Fruit fly (Drosophila melanogaster) whole organism, embryonic: ENCODE measurements around the gene Ifrd1.
A peak's percentile ranks its signal among the peaks of the same experiment; 100 is the strongest.

Experiments used
- CG10462 ChIP-seq: fragments of 200-800 bp; sonication (Bioruptor generic); optimal IDR thresholded peaks from 2 replicates; lab custom pipeline; 2016; ENCODE audit warnings: missing biosample characterization, missing genetic modification characterization
- CG10543 ChIP-seq: fragments of 200-800 bp; sonication (Bioruptor generic); optimal IDR thresholded peaks from 3 replicates; lab custom pipeline; 2017; ENCODE audit warnings: missing biosample characterization, mild to moderate bottlenecking, missing genetic modification characterization, moderate library complexity
- CG11398 ChIP-seq: fragments of 200-800 bp; sonication (Bioruptor generic); optimal IDR thresholded peaks from 2 replicates; lab custom pipeline; 2016; ENCODE audit warnings: missing biosample characterization, missing genetic modification characterization
- CG11456 ChIP-seq: fragments of 200-800 bp; sonication (Bioruptor generic); IDR thresholded peaks from 3 replicates; pipeline ENCODE4 v1.3.6; 2022; ENCODE audit warnings: missing biosample characterization, missing genetic modification characterization
- CG12659 ChIP-seq: fragments of 200-800 bp; sonication (Bioruptor generic); optimal IDR thresholded peaks from 3 replicates; lab custom pipeline; 2017; ENCODE audit warnings: mild to moderate bottlenecking, missing biosample characterization, missing genetic modification reagents, missing genetic modification characterization
- CG14710 ChIP-seq: fragments of 200-800 bp; sonication (Bioruptor generic); optimal IDR thresholded peaks from 3 replicates; lab custom pipeline; 2019; ENCODE audit warnings: missing biosample characterization, mild to moderate bottlenecking, missing genetic modification characterization, moderate library complexity
- CG15011 ChIP-seq: fragments of 200-800 bp; sonication (Bioruptor generic); optimal IDR thresholded peaks from 3 replicates; lab custom pipeline; 2018; ENCODE audit warnings: missing biosample characterization, mild to moderate bottlenecking, missing genetic modification characterization
- CG1602 ChIP-seq: fragments of 200-800 bp; sonication (Bioruptor generic); optimal IDR thresholded peaks from 3 replicates; lab custom pipeline; 2016; ENCODE audit warnings: missing biosample characterization, missing genetic modification characterization
- CG16863 ChIP-seq: fragments of 200-800 bp; sonication (Bioruptor generic); optimal IDR thresholded peaks from 3 replicates; lab custom pipeline; 2016; ENCODE audit warnings: missing biosample characterization, missing genetic modification characterization
- CG1792 ChIP-seq: fragments of 200-800 bp; sonication (Bioruptor generic); optimal IDR thresholded peaks from 2 replicates; lab custom pipeline; 2016; ENCODE audit warnings: missing biosample characterization, missing genetic modification characterization
- CG2116 ChIP-seq: fragments of 200-800 bp; sonication (Bioruptor generic); optimal IDR thresholded peaks from 3 replicates; lab custom pipeline; 2018; ENCODE audit warnings: missing biosample characterization, mild to moderate bottlenecking, missing genetic modification characterization
- CG2120 ChIP-seq: fragments of 200-800 bp; sonication (Bioruptor generic); optimal IDR thresholded peaks from 3 replicates; lab custom pipeline; 2016; ENCODE audit warnings: missing biosample characterization, missing genetic modification characterization
- CG30431 ChIP-seq: fragments of 200-800 bp; sonication (Bioruptor generic); optimal IDR thresholded peaks from 2 replicates; lab custom pipeline; 2017; ENCODE audit warnings: missing biosample characterization, missing genetic modification characterization
- CG31365 ChIP-seq: fragments of 200-800 bp; sonication (Bioruptor generic); optimal IDR thresholded peaks from 2 replicates; lab custom pipeline; 2018; ENCODE audit warnings: missing biosample characterization, mild to moderate bottlenecking, missing genetic modification characterization
- CG34376 ChIP-seq: fragments of 200-800 bp; sonication (Bioruptor generic); optimal IDR thresholded peaks from 2 replicates; lab custom pipeline; 2018; ENCODE audit warnings: missing biosample characterization, mild to moderate bottlenecking, missing genetic modification characterization
- CG3995 ChIP-seq: fragments of 200-800 bp; sonication (Bioruptor generic); optimal IDR thresholded peaks from 3 replicates; lab custom pipeline; 2016; ENCODE audit warnings: missing biosample characterization, missing genetic modification characterization
- CG43689 ChIP-seq: fragments of 200-800 bp; sonication (Bioruptor generic); IDR thresholded peaks from 2 replicates; pipeline ENCODE4 v1.3.6; 2022; ENCODE audit warnings: missing biosample characterization, missing genetic modification characterization
- CG4617 ChIP-seq: fragments of 200-800 bp; sonication (Bioruptor generic); optimal IDR thresholded peaks from 3 replicates; lab custom pipeline; 2016; ENCODE audit warnings: missing biosample characterization, missing genetic modification characterization, borderline replicate concordance
- CG6272 ChIP-seq: fragments of 200-800 bp; sonication (Bioruptor generic); IDR thresholded peaks from 2 replicates; pipeline ENCODE4 v1.3.6; 2022; ENCODE audit warnings: missing biosample characterization, missing genetic modification characterization
- CG6689 ChIP-seq: fragments of 200-800 bp; sonication (Bioruptor generic); IDR thresholded peaks from 2 replicates; pipeline ENCODE4 v1.3.6; 2022; ENCODE audit warnings: missing biosample characterization, missing genetic modification characterization
- CG9876 ChIP-seq: fragments of 200-800 bp; sonication (Bioruptor generic); optimal IDR thresholded peaks from 2 replicates; lab custom pipeline; 2016; ENCODE audit warnings: missing biosample characterization, missing genetic modification characterization
- Camta ChIP-seq: fragments of 200-800 bp; sonication (Bioruptor generic); optimal IDR thresholded peaks from 2 replicates; lab custom pipeline; 2016; ENCODE audit warnings: missing biosample characterization, missing genetic modification characterization
- CoRest ChIP-seq: fragments of 200-800 bp; sonication (Bioruptor generic); optimal IDR thresholded peaks from 3 replicates; lab custom pipeline; 2018; ENCODE audit warnings: missing biosample characterization, mild to moderate bottlenecking, missing genetic modification characterization, moderate library complexity
- D19B ChIP-seq: fragments of 200-800 bp; sonication (Bioruptor generic); optimal IDR thresholded peaks from 2 replicates; lab custom pipeline; 2017; ENCODE audit warnings: missing biosample characterization, mild to moderate bottlenecking, missing genetic modification characterization
- Dbx ChIP-seq: fragments of 200-800 bp; sonication (Bioruptor generic); IDR thresholded peaks from 3 replicates; pipeline ENCODE4 v1.3.6; 2022; ENCODE audit warnings: missing biosample characterization, missing genetic modification characterization
- Elba2 ChIP-seq: fragments of 200-800 bp; sonication (Bioruptor generic); optimal IDR thresholded peaks from 3 replicates; lab custom pipeline; 2016; ENCODE audit warnings: missing biosample characterization, missing genetic modification characterization
- H15 ChIP-seq: fragments of 200-800 bp; sonication (Bioruptor generic); IDR thresholded peaks from 3 replicates; pipeline ENCODE4 v1.3.6; 2022; ENCODE audit warnings: missing biosample characterization, missing genetic modification characterization
- Max ChIP-seq: fragments of 200-800 bp; sonication (Bioruptor generic); optimal IDR thresholded peaks from 2 replicates; lab custom pipeline; 2016; ENCODE audit warnings: missing biosample characterization, mild to moderate bottlenecking, missing genetic modification characterization
- NFAT ChIP-seq: fragments of 200-800 bp; sonication (Bioruptor generic); IDR thresholded peaks from 2 replicates; pipeline ENCODE4 v1.3.6; 2022; ENCODE audit warnings: missing biosample characterization, missing genetic modification characterization
- NK7.1 ChIP-seq: fragments of 200-800 bp; sonication (Bioruptor generic); optimal IDR thresholded peaks from 3 replicates; lab custom pipeline; 2016; ENCODE audit warnings: missing biosample characterization, missing genetic modification characterization
- Nf-YB ChIP-seq: fragments of 200-800 bp; sonication (Bioruptor generic); optimal IDR thresholded peaks from 3 replicates; lab custom pipeline; 2019; ENCODE audit warnings: missing biosample characterization, mild to moderate bottlenecking, missing genetic modification characterization, moderate library complexity
- Ptx1 ChIP-seq: fragments of 200-800 bp; sonication (Bioruptor generic); IDR thresholded peaks from 2 replicates; pipeline ENCODE4 v1.3.6; 2022; ENCODE audit warnings: missing biosample characterization, missing genetic modification characterization
- Scr ChIP-seq: fragments of 200-800 bp; sonication (Bioruptor generic); IDR thresholded peaks from 2 replicates; pipeline ENCODE4 v1.3.6; 2022; ENCODE audit warnings: missing biosample characterization, missing genetic modification characterization; ENCODE audit not compliant: partially characterized antibody
- Sin3A ChIP-seq: fragments of >200 bp; optimal IDR thresholded peaks from 2 replicates; lab custom pipeline; 2018
- Spps ChIP-seq: fragments of 200-800 bp; sonication (Bioruptor generic); optimal IDR thresholded peaks from 2 replicates; lab custom pipeline; 2018; ENCODE audit warnings: missing biosample characterization, mild to moderate bottlenecking, missing genetic modification characterization
- YL-1 ChIP-seq: fragments of 200-800 bp; sonication (Bioruptor generic); optimal IDR thresholded peaks from 3 replicates; lab custom pipeline; 2017; ENCODE audit warnings: missing biosample characterization, mild to moderate bottlenecking, missing genetic modification characterization
- cwo ChIP-seq: fragments of 200-800 bp; sonication (Bioruptor generic); optimal IDR thresholded peaks from 3 replicates; lab custom pipeline; 2017; ENCODE audit warnings: missing biosample characterization, missing genetic modification characterization, mild to moderate bottlenecking, moderate library complexity, missing genetic modification reagents
- dati ChIP-seq: fragments of 200-800 bp; sonication (Bioruptor generic); IDR thresholded peaks from 2 replicates; pipeline ENCODE4 v1.3.6; 2022; ENCODE audit warnings: missing biosample characterization, missing genetic modification characterization
- emc ChIP-seq: fragments of 200-800 bp; sonication (Bioruptor generic); optimal IDR thresholded peaks from 2 replicates; lab custom pipeline; 2016; ENCODE audit warnings: missing biosample characterization, missing genetic modification characterization
- gsb ChIP-seq: fragments of 200-800 bp; sonication (Bioruptor generic); IDR thresholded peaks from 2 replicates; pipeline ENCODE4 v1.3.6; 2022; ENCODE audit warnings: missing biosample characterization, missing genetic modification characterization
- kni ChIP-seq: fragments of 200-800 bp; sonication (Bioruptor generic); optimal IDR thresholded peaks from 3 replicates; lab custom pipeline; 2017; ENCODE audit warnings: mild to moderate bottlenecking, missing biosample characterization, missing genetic modification reagents, missing genetic modification characterization
- lola ChIP-seq, 3 experiments: fragments of >200 bp in 2 of 3; fragments of 200-800 bp in 1 of 3; sonication (Bioruptor generic) in 1 of 3; optimal IDR thresholded peaks; 2 replicates each; lab custom pipeline; 2017 to 2019; ENCODE audit warnings: missing biosample characterization in 3 of 3, missing genetic modification characterization in 3 of 3, mild to moderate bottlenecking in 1 of 3, moderate library complexity in 1 of 3
- luna ChIP-seq: fragments of 200-800 bp; sonication (Bioruptor generic); optimal IDR thresholded peaks from 2 replicates; lab custom pipeline; 2016; ENCODE audit warnings: missing biosample characterization, missing genetic modification characterization
- mld ChIP-seq: fragments of 200-800 bp; sonication (Bioruptor generic); IDR thresholded peaks from 3 replicates; pipeline ENCODE4 v1.3.6; 2022; ENCODE audit warnings: missing biosample characterization, missing genetic modification characterization; ENCODE audit not compliant: partially characterized antibody
- odd ChIP-seq: fragments of 200-800 bp; sonication (Bioruptor generic); optimal IDR thresholded peaks from 2 replicates; lab custom pipeline; 2017; ENCODE audit warnings: missing biosample characterization, mild to moderate bottlenecking, missing genetic modification characterization
- row ChIP-seq: fragments of 200-800 bp; sonication (Bioruptor generic); IDR thresholded peaks from 3 replicates; pipeline ENCODE4 v1.3.6; 2022; ENCODE audit warnings: missing biosample characterization, missing genetic modification characterization
- sim ChIP-seq: fragments of 200-800 bp; sonication (Bioruptor generic); IDR thresholded peaks from 2 replicates; pipeline ENCODE4 v1.3.6; 2022; ENCODE audit warnings: missing biosample characterization, missing genetic modification characterization
- slou ChIP-seq: fragments of 200-800 bp; sonication (Bioruptor generic); optimal IDR thresholded peaks from 3 replicates; lab custom pipeline; 2016; ENCODE audit warnings: missing biosample characterization, missing genetic modification characterization
- so ChIP-seq: fragments of 200-800 bp; sonication (Bioruptor generic); IDR thresholded peaks from 3 replicates; pipeline ENCODE4 v1.3.6; 2022; ENCODE audit warnings: missing biosample characterization, missing genetic modification characterization
- sqz ChIP-seq: fragments of 200-800 bp; sonication (Bioruptor generic); optimal IDR thresholded peaks from 3 replicates; lab custom pipeline; 2018; ENCODE audit warnings: missing biosample characterization, mild to moderate bottlenecking, missing genetic modification characterization
- zfh2 ChIP-seq: fragments of 200-800 bp; sonication (Bioruptor generic); optimal IDR thresholded peaks from 2 replicates; lab custom pipeline; 2016; ENCODE audit warnings: missing biosample characterization, missing genetic modification characterization

The Ifrd1 gene

dm6 chr2L:2830341-2830800 is 43.9 kb downstream of the Ifrd1 start (continued):
- TF ChIP-seq CG12659 (GFP tag; lab: Kevin White, UChicago) (peak; percentile 94), mld (GFP tag; lab: Robert Waterston, UW) (no peak), Dbx (no peak; the same call in none of the 3 replicates), CG2116 (peak; percentile 62), H15 (GFP tag; lab: Robert Waterston, UW) (peak; percentile 75; the same call in 2 of the 3 replicates), lola (GFP tag; optimal IDR thresholded peaks at IDR 0.05; lab: Kevin White, UChicago) (peak in 1 of 3 experiments; percentile 97), Max (GFP tag; lab: Kevin White, UChicago) (peak; percentile 86), cwo (peak; percentile 77), Spps (tag; lab: Kevin White, UChicago) (peak; percentile 90), Sin3A (lab: Kevin White, UChicago) (no peak), Ptx1 (peak; percentile 78), CG43689 (GFP tag; lab: Robert Waterston, UW) (no peak), CG30431 (GFP tag; lab: Kevin White, UChicago) (peak; percentile 77), emc (no peak), CG11456 (GFP tag; lab: Robert Waterston, UW) (peak; percentile 30; the same call in 1 of the 3 replicates), dati (0 out of 2 replicates have a peak, but pooled peaks have one; percentile 3), CG3995 (peak; percentile 33), CG15011 (GFP tag; lab: Kevin White, UChicago) (peak; percentile 86), NFAT (peak; percentile 31), sim (GFP tag; lab: Robert Waterston, UW) (peak; percentile 36; the same call in 1 of the 2 replicates), CG11398 (GFP tag; lab: Kevin White, UChicago) (no peak), CoRest (tag; lab: Kevin White, UChicago) (peak; percentile 96), CG6689 (GFP tag; lab: Robert Waterston, UW) (peak; percentile 89), CG4617 (GFP tag; lab: Kevin White, UChicago) (peak; percentile 25), CG10543 (peak; percentile 75), zfh2 (GFP tag; lab: Kevin White, UChicago) (peak; percentile 52), Nf-YB (GFP tag; lab: Kevin White, UChicago) (peak; percentile 78), sqz (peak; percentile 74), CG6272 (GFP tag; lab: Robert Waterston, UW) (peak; percentile 73), CG14710 (tag; lab: Kevin White, UChicago) (peak; percentile 94), row (GFP tag; lab: Robert Waterston, UW) (peak; percentile 82), CG2120 (peak; percentile 80), slou (GFP tag; lab: Kevin White, UChicago) (peak; percentile 77), CG1602 (GFP tag; lab: Kevin White, UChicago) (peak; percentile 85), odd (GFP tag; lab: Kevin White, UChicago) (peak; percentile 93), NK7.1 (GFP tag; lab: Kevin White, UChicago) (peak; percentile 5), kni (GFP tag; lab: Kevin White, UChicago) (peak; percentile 82), Elba2 (GFP tag; lab: Kevin White, UChicago) (no peak), CG31365 (no peak), CG1792 (no peak), Scr (GFP tag; lab: Robert Waterston, UW) (no peak), gsb (GFP tag; lab: Robert Waterston, UW) (peak; percentile 35; the same call in 1 of the 2 replicates), D19B (GFP tag; lab: Kevin White, UChicago) (peak; percentile 71), CG9876 (no peak), so (GFP tag; lab: Robert Waterston, UW) (peak; percentile 82), CG10462 (GFP tag; lab: Kevin White, UChicago) (peak; percentile 65), CG34376 (GFP tag; lab: Kevin White, UChicago) (peak; percentile 29), CG16863 (peak; percentile 30), luna (GFP tag; lab: Kevin White, UChicago) (no peak), YL-1 (GFP tag; lab: Kevin White, UChicago) (peak; percentile 60), Camta (peak; percentile 70)
